Fruit fly (Drosophila melanogaster) whole organism, embryonic: Measurements from ENCODE around the gene MAGE.

ENCODE experiments used
- B-H2 ChIP-seq: fragments of 200-800 bp; sonication (Bioruptor generic); optimal IDR thresholded peaks from 2 replicates; lab custom pipeline; 2018; ENCODE audit warnings: missing biosample characterization, mild to moderate bottlenecking, missing genetic modification characterization
- C15 ChIP-seq: fragments of 200-800 bp; sonication (Bioruptor generic); IDR thresholded peaks from 3 replicates; pipeline ENCODE4 v1.3.6; 2022; ENCODE audit warnings: missing biosample characterization, missing genetic modification characterization
- CG12299 ChIP-seq: fragments of 200-800 bp; sonication (Bioruptor generic); optimal IDR thresholded peaks from 2 replicates; lab custom pipeline; 2018; ENCODE audit warnings: missing biosample characterization, mild to moderate bottlenecking, missing genetic modification characterization
- CG12942 ChIP-seq: fragments of 200-800 bp; sonication (Bioruptor generic); optimal IDR thresholded peaks from 3 replicates; lab custom pipeline; 2016; ENCODE audit warnings: missing biosample characterization, missing genetic modification characterization
- CG1603 ChIP-seq: fragments of 200-800 bp; sonication (Bioruptor generic); optimal IDR thresholded peaks from 2 replicates; lab custom pipeline; 2019; ENCODE audit warnings: missing biosample characterization, mild to moderate bottlenecking, missing genetic modification characterization, moderate library complexity
- CG2116 ChIP-seq: fragments of 200-800 bp; sonication (Bioruptor generic); optimal IDR thresholded peaks from 3 replicates; lab custom pipeline; 2018; ENCODE audit warnings: missing biosample characterization, mild to moderate bottlenecking, missing genetic modification characterization
- CG31224 ChIP-seq: fragments of 200-800 bp; sonication (Bioruptor generic); IDR thresholded peaks from 2 replicates; pipeline ENCODE4 v1.3.6; 2022; ENCODE audit warnings: missing biosample characterization, missing genetic modification characterization
- CG34422 ChIP-seq: fragments of 200-800 bp; sonication (Bioruptor generic); IDR thresholded peaks from 3 replicates; pipeline ENCODE4 v1.3.6; 2022; ENCODE audit warnings: missing biosample characterization, missing genetic modification characterization
- CG4707 ChIP-seq: fragments of 200-800 bp; sonication (Bioruptor generic); optimal IDR thresholded peaks from 2 replicates; lab custom pipeline; 2018; ENCODE audit warnings: missing biosample characterization, mild to moderate bottlenecking, missing genetic modification characterization, moderate library complexity
- CG5180 ChIP-seq: fragments of 200-800 bp; sonication (Bioruptor generic); optimal IDR thresholded peaks from 3 replicates; lab custom pipeline; 2017; ENCODE audit warnings: missing biosample characterization, missing genetic modification characterization, mild to moderate bottlenecking, moderate library complexity, missing genetic modification reagents
- CG5245 ChIP-seq: fragments of 200-800 bp; sonication (Bioruptor generic); optimal IDR thresholded peaks from 3 replicates; lab custom pipeline; 2016; ENCODE audit warnings: missing biosample characterization, missing genetic modification characterization
- CG7357 ChIP-seq: fragments of 200-800 bp; sonication (Bioruptor generic); IDR thresholded peaks from 3 replicates; pipeline ENCODE4 v1.3.6; 2022; ENCODE audit warnings: missing biosample characterization, missing genetic modification characterization
- CG8944 ChIP-seq: fragments of 200-800 bp; sonication (Bioruptor generic); optimal IDR thresholded peaks from 3 replicates; lab custom pipeline; 2016; ENCODE audit warnings: missing biosample characterization, missing genetic modification characterization
- Ets65A ChIP-seq: fragments of 200-800 bp; sonication (Bioruptor generic); peaks from one replicate; lab custom pipeline; 2016; ENCODE audit warnings: missing biosample characterization, missing genetic modification characterization
- HLH4C ChIP-seq: fragments of 200-800 bp; sonication (Bioruptor generic); IDR thresholded peaks from 3 replicates; pipeline ENCODE4 v1.3.6; 2022; ENCODE audit warnings: missing biosample characterization, missing genetic modification characterization; ENCODE audit not compliant: partially characterized antibody
- MBD-R2 ChIP-seq: fragments of 200-800 bp; sonication (Bioruptor generic); IDR thresholded peaks from 2 replicates; pipeline ENCODE4 v1.3.6; 2022; ENCODE audit warnings: missing biosample characterization, missing genetic modification characterization
- NC2α ChIP-seq: fragments of 200-800 bp; sonication (Bioruptor generic); optimal IDR thresholded peaks from 2 replicates; lab custom pipeline; 2016; ENCODE audit warnings: missing biosample characterization, missing genetic modification characterization
- Nf-YB ChIP-seq: fragments of 200-800 bp; sonication (Bioruptor generic); optimal IDR thresholded peaks from 3 replicates; lab custom pipeline; 2019; ENCODE audit warnings: missing biosample characterization, mild to moderate bottlenecking, missing genetic modification characterization, moderate library complexity
- Nf-YC ChIP-seq: fragments of 200-800 bp; optimal IDR thresholded peaks from 3 replicates; lab custom pipeline; 2019; ENCODE audit warnings: missing biosample characterization, mild to moderate bottlenecking, missing genetic modification characterization, moderate library complexity
- Xbp1 ChIP-seq: fragments of 200-800 bp; sonication (Bioruptor generic); optimal IDR thresholded peaks from 3 replicates; lab custom pipeline; 2016; ENCODE audit warnings: missing biosample characterization, mild to moderate bottlenecking, missing genetic modification characterization
- Xrp1 ChIP-seq: fragments of 200-800 bp; sonication (Bioruptor generic); IDR thresholded peaks from 2 replicates; pipeline ENCODE4 v1.3.6; 2022; ENCODE audit warnings: missing biosample characterization, missing genetic modification characterization
- cg ChIP-seq: fragments of 200-800 bp; sonication (Bioruptor generic); optimal IDR thresholded peaks from 3 replicates; lab custom pipeline; 2019; ENCODE audit warnings: missing biosample characterization, mild to moderate bottlenecking, missing genetic modification characterization, moderate library complexity
- chinmo ChIP-seq: fragments of 200-800 bp; sonication (Bioruptor generic); IDR thresholded peaks from 4 replicates; pipeline ENCODE4 v1.3.6; 2022; ENCODE audit warnings: missing biosample characterization, missing genetic modification characterization; ENCODE audit not compliant: partially characterized antibody
- danr ChIP-seq: fragments of 200-800 bp; sonication (Bioruptor generic); IDR thresholded peaks from 2 replicates; pipeline ENCODE4 v1.3.6; 2022; ENCODE audit warnings: missing biosample characterization, missing genetic modification characterization
- disco-r ChIP-seq: fragments of 200-800 bp; sonication (Bioruptor generic); optimal IDR thresholded peaks from 2 replicates; lab custom pipeline; 2016; ENCODE audit warnings: missing biosample characterization, missing genetic modification characterization
- ewg ChIP-seq: fragments of 200-800 bp; sonication (Bioruptor generic); optimal IDR thresholded peaks from 3 replicates; lab custom pipeline; 2017; ENCODE audit warnings: mild to moderate bottlenecking, missing biosample characterization, missing genetic modification reagents, missing genetic modification characterization
- gsb-n ChIP-seq: fragments of 200-800 bp; sonication (Bioruptor generic); optimal IDR thresholded peaks from 3 replicates; lab custom pipeline; 2018; ENCODE audit warnings: missing biosample characterization, mild to moderate bottlenecking, missing genetic modification characterization
- insv ChIP-seq, 2 experiments: fragments of 200-800 bp; sonication (Bioruptor generic); optimal IDR thresholded peaks; 3 replicates each; lab custom pipeline; 2016 to 2018; ENCODE audit warnings: missing biosample characterization in 2 of 2, missing genetic modification characterization in 2 of 2
- nau ChIP-seq: fragments of 200-800 bp; sonication (Bioruptor generic); optimal IDR thresholded peaks from 3 replicates; lab custom pipeline; 2017; ENCODE audit warnings: missing biosample characterization, mild to moderate bottlenecking, missing genetic modification characterization, missing genetic modification reagents
- nerfin-1 ChIP-seq: fragments of 200-800 bp; sonication (Bioruptor generic); optimal IDR thresholded peaks from 3 replicates; lab custom pipeline; 2019; ENCODE audit warnings: missing biosample characterization, mild to moderate bottlenecking, missing genetic modification characterization, moderate library complexity
- oc ChIP-seq: fragments of 200-800 bp; sonication (Bioruptor generic); optimal IDR thresholded peaks from 2 replicates; lab custom pipeline; 2018; ENCODE audit warnings: missing biosample characterization, mild to moderate bottlenecking, missing genetic modification characterization, moderate library complexity
- pb ChIP-seq: fragments of 200-800 bp; sonication (Bioruptor generic); optimal IDR thresholded peaks from 3 replicates; lab custom pipeline; 2016; ENCODE audit warnings: missing biosample characterization, missing genetic modification characterization
- pita ChIP-seq: fragments of 200-800 bp; sonication (Bioruptor generic); optimal IDR thresholded peaks from 2 replicates; lab custom pipeline; 2017; ENCODE audit warnings: missing biosample characterization, mild to moderate bottlenecking, missing genetic modification characterization
- prd ChIP-seq, 3 experiments: fragments of >200 bp in 2 of 3; fragments of 200-800 bp in 1 of 3; sonication (Bioruptor generic) in 1 of 3; optimal IDR thresholded peaks in 2 of 3; IDR thresholded peaks in 1 of 3; 2 replicates in 2 of 3; 3 replicates in 1 of 3; pipeline versions ENCODE4 v1.3.6 to Lab custom; 2017 to 2022; ENCODE audit warnings: missing biosample characterization in 1 of 3, missing genetic modification characterization in 1 of 3
- pros ChIP-seq: fragments of 200-800 bp; sonication (Bioruptor generic); optimal IDR thresholded peaks from 3 replicates; lab custom pipeline; 2019; ENCODE audit warnings: missing biosample characterization, mild to moderate bottlenecking, missing genetic modification characterization, moderate library complexity
- ranshi ChIP-seq: fragments of 200-800 bp; sonication (Bioruptor generic); IDR thresholded peaks from 2 replicates; pipeline ENCODE4 v1.3.6; 2022; ENCODE audit warnings: missing biosample characterization, missing genetic modification characterization
- salm ChIP-seq: fragments of 200-800 bp; sonication (Bioruptor generic); optimal IDR thresholded peaks from 2 replicates; lab custom pipeline; 2018; ENCODE audit warnings: missing biosample characterization, mild to moderate bottlenecking, missing genetic modification characterization
- scrt ChIP-seq: fragments of 200-800 bp; sonication (Bioruptor generic); optimal IDR thresholded peaks from 2 replicates; lab custom pipeline; 2018; ENCODE audit warnings: missing biosample characterization, mild to moderate bottlenecking, missing genetic modification characterization, moderate library complexity
- seq ChIP-seq: fragments of 200-800 bp; sonication (Bioruptor generic); IDR thresholded peaks from 2 replicates; pipeline ENCODE4 v1.3.6; 2022; ENCODE audit warnings: missing biosample characterization, missing genetic modification characterization
- sqz ChIP-seq: fragments of 200-800 bp; sonication (Bioruptor generic); optimal IDR thresholded peaks from 3 replicates; lab custom pipeline; 2018; ENCODE audit warnings: missing biosample characterization, mild to moderate bottlenecking, missing genetic modification characterization
- ssp ChIP-seq: fragments of 200-800 bp; sonication (Bioruptor generic); IDR thresholded peaks from 2 replicates; pipeline ENCODE4 v1.3.6; 2022; ENCODE audit warnings: missing biosample characterization, missing genetic modification characterization

MAGE gene

dm6 chr3R:7138058-7138457 is 16.9 kb downstream of the MAGE start:
- TF ChIP-seq scrt, result no peak
- TF ChIP-seq cg (GFP tag; lab: Kevin White, UChicago), result no peak
- no peak for TF ChIP-seq salm (tag; lab: Kevin White, UChicago)
- no peak for TF ChIP-seq CG5245 (GFP tag; lab: Kevin White, UChicago)
- no peak for TF ChIP-seq C15 (GFP tag; lab: Robert Waterston, UW)
- no peak for TF ChIP-seq ranshi (GFP tag; lab: Robert Waterston, UW)
- TF ChIP-seq MBD-R2 (GFP tag; lab: Robert Waterston, UW), result no peak
- no peak for TF ChIP-seq prd (optimal IDR thresholded peaks at IDR 0.05; lab: Kevin White, UChicago)
- TF ChIP-seq prd (GFP tag; IDR thresholded peaks at IDR 0.05; lab: Robert Waterston, UW), result 0 out of 3 replicates have a peak, but pooled peaks have one; percentile 11
- TF ChIP-seq CG5180 (GFP tag; lab: Kevin White, UChicago), result no peak
- no peak for TF ChIP-seq danr
- peak; percentile 87 for TF ChIP-seq gsb-n (tag; lab: Kevin White, UChicago)
- TF ChIP-seq Xbp1 (GFP tag; lab: Kevin White, UChicago), result no peak
- no peak for TF ChIP-seq pb
- TF ChIP-seq CG12299 (tag; lab: Kevin White, UChicago), result no peak
- TF ChIP-seq CG31224 (GFP tag; lab: Robert Waterston, UW), result no peak
- no peak for TF ChIP-seq pita
- no peak for TF ChIP-seq B-H2 (GFP tag; lab: Kevin White, UChicago)
- peak; percentile 8 for TF ChIP-seq pros
- TF ChIP-seq disco-r (GFP tag; lab: Kevin White, UChicago), result no peak
- TF ChIP-seq Ets65A (GFP tag; lab: Kevin White, UChicago), result peak; percentile 65

DNA sequence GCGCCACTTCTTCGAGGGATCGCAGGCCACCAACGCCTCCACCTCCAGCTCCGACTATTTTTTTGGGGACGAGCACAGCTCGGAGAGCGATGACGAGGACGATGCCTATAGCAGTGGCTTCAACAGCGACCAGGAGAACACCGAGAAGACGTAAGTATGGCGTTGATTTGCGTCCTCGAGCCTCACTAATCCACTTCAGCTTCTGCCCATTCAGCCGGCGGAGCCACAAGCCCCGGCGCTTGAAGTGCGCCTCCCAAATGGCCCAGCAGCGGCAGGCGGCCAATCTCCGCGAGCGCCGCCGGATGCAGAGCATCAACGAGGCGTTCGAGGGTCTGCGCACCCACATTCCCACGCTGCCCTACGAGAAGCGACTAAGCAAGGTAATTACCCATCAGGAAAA is 17.8 kb downstream of the MAGE start:
- TF ChIP-seq nau (no peak), Ets65A (GFP tag; lab: Kevin White, UChicago) (peak; percentile 92)

DNA sequence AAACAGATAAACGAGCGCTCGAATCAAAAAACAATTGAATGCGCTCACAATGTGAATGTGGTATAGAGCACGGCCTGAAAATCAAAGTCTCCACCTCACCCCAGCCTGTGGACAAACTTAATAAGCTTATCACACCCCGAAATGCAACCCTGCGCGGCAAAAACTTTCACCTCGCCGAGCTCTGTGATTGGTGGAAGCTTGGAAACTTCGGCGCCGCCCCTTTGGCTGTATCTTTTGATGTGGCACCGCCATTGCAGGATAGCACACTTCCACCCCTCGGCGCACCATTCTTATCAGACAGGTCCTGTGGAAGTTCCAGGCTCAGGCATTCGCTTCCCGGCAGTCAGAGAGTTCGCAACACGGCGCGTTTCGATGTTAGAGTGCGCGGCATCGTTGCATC is 19.1 kb downstream of the MAGE start, which contains the start of gene Fer1:
Gene Fer1 (plus strand): TSS at position 326 of the 400 bp plus-strand sequence.
- no peak for TF ChIP-seq CG12942
- 0 out of 3 replicates have a peak, but pooled peaks have one; percentile 20 for TF ChIP-seq HLH4C (GFP tag; lab: Robert Waterston, UW)
- no peak for TF ChIP-seq CG1603
- TF ChIP-seq Xrp1, result no peak
- TF ChIP-seq insv (GFP tag; optimal IDR thresholded peaks at IDR 0.05; lab: Kevin White, UChicago), result peak in 1 of 2 experiments; percentile 70
- TF ChIP-seq ssp (GFP tag; lab: Robert Waterston, UW), result peak; percentile 39; the same call in 1 of the 2 replicates
- peak; percentile 60; the same call in 1 of the 3 replicates for TF ChIP-seq CG7357 (GFP tag; lab: Robert Waterston, UW)
- TF ChIP-seq Nf-YB (GFP tag; lab: Kevin White, UChicago), result peak; percentile 95
- TF ChIP-seq CG8944 (GFP tag; lab: Kevin White, UChicago), result no peak
- TF ChIP-seq oc (tag; lab: Kevin White, UChicago), result peak; percentile 34
- 0 out of 3 replicates have a peak, but pooled peaks have one; percentile 11 for TF ChIP-seq CG34422 (GFP tag; lab: Robert Waterston, UW)
- TF ChIP-seq CG2116 (GFP tag; lab: Kevin White, UChicago), result peak; percentile 72
- TF ChIP-seq Nf-YC (tag; lab: Kevin White, UChicago), result peak; percentile 97
- TF ChIP-seq CG4707 (GFP tag; lab: Kevin White, UChicago), result no peak
- peak; percentile 59; the same call in 1 of the 2 replicates for TF ChIP-seq seq (GFP tag; lab: Robert Waterston, UW)
- peak; percentile 24 for TF ChIP-seq ewg (GFP tag; lab: Kevin White, UChicago)
- TF ChIP-seq nerfin-1, result peak; percentile 22
- no peak for TF ChIP-seq sqz
- TF ChIP-seq chinmo (GFP tag; lab: Robert Waterston, UW), result 0 out of 4 replicates have a peak, but pooled peaks have one; percentile 27
- TF ChIP-seq NC2α (GFP tag; lab: Kevin White, UChicago), result no peak
